Worm (Caenorhabditis elegans) whole organism, L4 larva: ENCODE measurements around the gene Y65A5A.1.
A peak's percentile ranks its signal among the peaks of the same experiment; 100 is the strongest.

Source experiments
- T20F7.1 ChIP-seq: fragments of 200-800 bp; sonication (Bioruptor generic); optimal IDR thresholded peaks from 2 replicates; lab custom pipeline; 2018; ENCODE audit warnings: mild to moderate bottlenecking, missing genetic modification characterization, missing compliant biosample characterization
- T26A8.4 ChIP-seq: fragments of 200-800 bp; sonication (Bioruptor generic); IDR thresholded peaks from 2 replicates; pipeline ENCODE4 v1.3.6; 2022; ENCODE audit warnings: missing genetic modification characterization, missing compliant biosample characterization
- ZK337.2 ChIP-seq: fragments of 200-800 bp; sonication (Bioruptor generic); IDR thresholded peaks from 2 replicates; pipeline ENCODE4 v1.3.6; 2022; ENCODE audit warnings: missing genetic modification reagents, missing genetic modification characterization, missing compliant biosample characterization
- ZK546.5 ChIP-seq, 2 experiments: sonication (generic microtip); optimal IDR thresholded peaks; 2 replicates each; lab custom pipeline; 2017; ENCODE audit warnings: missing biosample characterization in 2 of 2, missing genetic modification characterization in 2 of 2
- aha-1 ChIP-seq: fragments of 150-350 bp; peaks from one replicate; lab custom pipeline; 2014; ENCODE audit warnings: missing biosample characterization, missing genetic modification characterization
- arid-1 ChIP-seq: fragments of 200-800 bp; sonication (Bioruptor generic); conservative IDR thresholded peaks from 2 replicates; pipeline ENCODE4 v1.3.6; 2022; ENCODE audit warnings: missing genetic modification reagents, missing genetic modification characterization, missing compliant biosample characterization
- attf-4 ChIP-seq: sonication (generic microtip); optimal IDR thresholded peaks from 3 replicates; lab custom pipeline; 2017; ENCODE audit warnings: missing biosample characterization, missing genetic modification characterization
- ces-1 ChIP-seq: fragments of 150-350 bp; sonication (generic microtip); optimal IDR thresholded peaks from 4 replicates; lab custom pipeline; 2014; ENCODE audit warnings: missing biosample characterization, missing genetic modification reagents, missing genetic modification characterization
- ctbp-1 ChIP-seq: fragments of 200-800 bp; sonication (Bioruptor generic); IDR thresholded peaks from 2 replicates; pipeline ENCODE4 v1.3.6; 2022; ENCODE audit warnings: missing genetic modification reagents, missing genetic modification characterization, missing compliant biosample characterization
- daf-16 ChIP-seq, 3 experiments: sonication (generic microtip); optimal IDR thresholded peaks; 2 replicates each; lab custom pipeline; 2016 to 2017; ENCODE audit warnings: missing genetic modification characterization in 3 of 3, missing genetic modification reagents in 3 of 3, mild to moderate bottlenecking in 2 of 3, missing compliant biosample characterization in 2 of 3, missing biosample characterization in 1 of 3, moderate library complexity in 1 of 3
- daf-8 ChIP-seq: fragments of 200-800 bp; sonication (Bioruptor generic); IDR thresholded peaks from 2 replicates; pipeline ENCODE4 v1.3.6; 2022; ENCODE audit warnings: missing genetic modification characterization, missing compliant biosample characterization
- dmd-8 ChIP-seq: fragments of 200-800 bp; sonication (Bioruptor generic); IDR thresholded peaks from 2 replicates; pipeline ENCODE4 v1.3.6; 2022; ENCODE audit warnings: missing genetic modification characterization, missing compliant biosample characterization
- dve-1 ChIP-seq: sonication (generic microtip); optimal IDR thresholded peaks from 2 replicates; lab custom pipeline; 2017; ENCODE audit warnings: antibody characterized with exemption, mild to moderate bottlenecking, missing genetic modification characterization, missing compliant biosample characterization; ENCODE audit not compliant: insufficient read depth
- egl-43 ChIP-seq: fragments of 200-800 bp; sonication (Bioruptor generic); IDR thresholded peaks from 2 replicates; pipeline ENCODE4 v1.3.6; 2022; ENCODE audit warnings: missing genetic modification reagents, missing genetic modification characterization, missing compliant biosample characterization
- hlh-30 ChIP-seq: sonication (generic microtip); optimal IDR thresholded peaks from 2 replicates; lab custom pipeline; 2017; ENCODE audit warnings: antibody characterized with exemption, mild to moderate bottlenecking, missing genetic modification characterization, missing compliant biosample characterization; ENCODE audit not compliant: insufficient read depth
- nhr-10 ChIP-seq: fragments of 150-350 bp; optimal IDR thresholded peaks from 2 replicates; lab custom pipeline; 2014; ENCODE audit warnings: missing biosample characterization, missing genetic modification characterization
- nhr-41 ChIP-seq: fragments of 200-800 bp; sonication (Bioruptor generic); IDR thresholded peaks from 2 replicates; pipeline ENCODE4 v1.3.6; 2022; ENCODE audit warnings: missing genetic modification reagents, missing genetic modification characterization, missing compliant biosample characterization
- pha-4 ChIP-seq, 2 experiments: fragments of 150-350 bp in 1 of 2; fragments of 200-800 bp in 1 of 2; sonication (Bioruptor generic) in 1 of 2; IDR thresholded peaks in 1 of 2; optimal IDR thresholded peaks in 1 of 2; 2 replicates each; pipeline versions ENCODE4 v1.3.6 to Lab custom; 2014 to 2022; ENCODE audit warnings: missing genetic modification characterization in 2 of 2, missing genetic modification reagents in 2 of 2, missing biosample characterization in 1 of 2, missing compliant biosample characterization in 1 of 2
- php-3 ChIP-seq: fragments of 200-800 bp; sonication (Bioruptor generic); IDR thresholded peaks from 2 replicates; pipeline ENCODE4 v1.3.6; 2022; ENCODE audit warnings: missing genetic modification reagents, missing genetic modification characterization, missing compliant biosample characterization
- pqm-1 ChIP-seq: sonication (generic microtip); optimal IDR thresholded peaks from 2 replicates; lab custom pipeline; 2017; ENCODE audit warnings: missing biosample characterization, missing genetic modification characterization
- tra-1 ChIP-seq: fragments of 200-800 bp; sonication (Bioruptor generic); IDR thresholded peaks from 2 replicates; pipeline ENCODE4 v1.3.6; 2022; ENCODE audit warnings: missing genetic modification reagents, missing genetic modification characterization, missing compliant biosample characterization
- unc-130 ChIP-seq: sonication (generic microtip); optimal IDR thresholded peaks from 2 replicates; lab custom pipeline; 2016; ENCODE audit warnings: missing genetic modification reagents, missing genetic modification characterization, missing compliant biosample characterization
- zip-11 ChIP-seq: fragments of 200-800 bp; sonication (Bioruptor generic); IDR thresholded peaks from 2 replicates; pipeline ENCODE4 v1.3.6; 2022; ENCODE audit warnings: missing genetic modification characterization, missing compliant biosample characterization

Y65A5A.1 gene

ce11 chrIV:16370592-16370991, 29.0 kb downstream of the Y65A5A.1 start:
- TF ChIP-seq attf-4 (no peak), ctbp-1 (no peak), nhr-10 (no peak), hlh-30 (no peak), ces-1 (GFP tag; lab: Kevin White, UChicago) (no peak)

DNA sequence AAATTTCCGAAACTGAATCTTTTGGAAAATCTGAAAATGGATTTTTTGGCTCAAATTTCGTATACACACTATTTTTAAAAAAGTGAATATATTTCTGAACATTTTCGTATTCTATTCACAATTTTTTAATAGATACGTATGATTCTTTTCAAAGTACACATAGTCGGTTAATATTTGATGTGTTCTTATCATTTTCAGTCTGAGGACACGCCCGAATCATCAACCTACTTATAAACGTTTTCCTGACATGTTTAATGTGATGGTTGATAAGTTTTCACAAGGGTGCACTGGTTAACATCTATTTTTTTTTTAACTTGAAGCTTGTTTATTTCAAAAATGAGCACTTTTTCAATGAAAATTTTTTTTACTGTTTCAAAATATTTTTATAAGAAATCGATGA, 35.0 kb downstream of the Y65A5A.1 start:
- TF ChIP-seq tra-1 (GFP tag; lab: Robert Waterston, UW) = no peak
- no peak for TF ChIP-seq arid-1 (GFP tag; lab: Robert Waterston, UW)
- no peak for TF ChIP-seq attf-4
- peak; percentile 1 for TF ChIP-seq pqm-1 (tag; lab: Kevin White, UChicago)
- TF ChIP-seq daf-8 (GFP tag; lab: Robert Waterston, UW) = no peak
- no peak for TF ChIP-seq nhr-41 (GFP tag; lab: Robert Waterston, UW)
- TF ChIP-seq aha-1 = peak; percentile 56
- peak; percentile 49 for TF ChIP-seq dve-1
- TF ChIP-seq daf-16 (GFP tag; optimal IDR thresholded peaks at IDR 0.05; lab: Kevin White, UChicago) = no peak
- TF ChIP-seq daf-16 (tag; optimal IDR thresholded peaks at IDR 0.05; lab: Kevin White, UChicago) = peak; percentile 70

- TF ChIP-seq ZK337.2 (GFP tag; lab: Robert Waterston, UW) (no peak), zip-11 (GFP tag; lab: Robert Waterston, UW) (no peak), dmd-8 (GFP tag; lab: Robert Waterston, UW) (no peak), T26A8.4 (GFP tag; lab: Robert Waterston, UW) (no peak), T20F7.1 (no peak), pha-4 (GFP tag; IDR thresholded peaks at IDR 0.05; lab: Robert Waterston, UW) (no peak), pha-4 (tag; optimal IDR thresholded peaks at IDR 0.05; lab: Kevin White, UChicago) (no peak), php-3 (GFP tag; lab: Robert Waterston, UW) (no peak), ZK546.5 (tag; optimal IDR thresholded peaks at IDR 0.05; lab: Kevin White, UChicago) (no peak), unc-130 (GFP tag; lab: Kevin White, UChicago) (no peak), egl-43 (GFP tag; lab: Robert Waterston, UW) (no peak)
Measured at ce11 chrIV:16350690-16351089, 48.9 kb downstream of the Y65A5A.1 start, which contains the start of gene C35D6.4. C35D6.4 (plus strand) TSS chrIV:16350990.
